Worm (Caenorhabditis elegans): Measurements from ENCODE around the gene E02C12.9.
"Not testable (repeated sequence)": the region's sequence is repeated elsewhere in the genome, so short reads cannot be mapped to it uniquely, and the experiment has no call there.

E02C12.9 gene

DNA sequence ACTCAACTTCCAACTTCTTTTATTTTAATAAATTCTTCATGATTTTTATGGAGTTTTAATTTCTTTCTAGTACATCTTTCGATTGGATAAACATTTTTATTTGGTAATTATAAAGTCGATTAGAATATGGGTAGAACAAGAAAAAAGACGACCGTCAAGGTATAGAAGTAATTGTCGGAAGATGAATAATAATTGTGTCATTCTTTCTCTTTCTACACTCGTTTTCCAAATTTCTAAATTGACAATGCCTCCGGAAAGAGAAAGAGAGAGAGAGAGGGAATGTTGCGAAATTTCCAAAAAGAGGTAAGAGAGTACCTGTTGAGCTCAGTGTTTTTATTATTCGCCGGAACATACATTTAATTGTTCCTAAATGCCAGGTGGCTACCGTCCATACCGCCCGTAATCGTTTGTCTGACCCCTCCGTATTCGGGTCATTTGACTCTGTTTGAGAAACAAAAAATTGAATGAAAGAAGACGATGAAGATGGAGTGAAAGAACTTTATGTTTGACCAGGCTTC is 6.6 kb upstream of the E02C12.9 start, which contains the start of gene E02C12.12:
Gene E02C12.12, minus strand, starts transcription at position 468 of the 518 bp plus-strand sequence.
- no peak for TF ChIP-seq dpl-1 (GFP tag; optimal IDR thresholded peaks at IDR 0.05)
- TF ChIP-seq blmp-1 (tag; optimal IDR thresholded peaks at IDR 0.05), result peak; percentile 20
- peak; percentile 51 for TF ChIP-seq nhr-85 (tag)

DNA sequence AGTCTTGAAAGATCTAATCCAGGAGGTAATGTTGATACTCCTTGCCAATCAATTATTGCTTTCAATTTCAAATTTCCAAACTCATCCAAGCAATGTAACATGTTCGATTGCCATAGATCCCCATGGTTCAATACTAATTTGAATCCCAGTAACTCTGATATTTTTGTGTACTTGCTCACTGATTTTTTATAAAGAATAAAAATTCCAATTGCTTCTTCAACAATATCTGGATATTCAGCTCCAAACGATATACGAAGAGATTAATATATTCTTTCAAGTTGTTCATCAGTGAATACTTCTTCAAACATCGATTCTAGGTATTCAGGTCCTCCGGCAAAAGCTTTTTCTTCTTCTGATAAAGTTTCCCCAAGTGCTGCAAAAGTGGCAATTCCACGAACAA is 4.5 kb upstream of the E02C12.9 start, which contains the start of gene E02C12.11:
Gene E02C12.11, minus strand, starts transcription at position 101 of the 400 bp plus-strand sequence.
- not testable (repeated sequence) for TF ChIP-seq nhr-71 (tag; optimal IDR thresholded peaks at IDR 0.05); efl-1 (optimal IDR thresholded peaks at IDR 0.05); efl-1 (GFP tag; optimal IDR thresholded peaks at IDR 0.05 in 1 of 2); Y116A8C.19 (tag; optimal IDR thresholded peaks at IDR 0.05; ENCODE audit: borderline replicate concordance)

DNA sequence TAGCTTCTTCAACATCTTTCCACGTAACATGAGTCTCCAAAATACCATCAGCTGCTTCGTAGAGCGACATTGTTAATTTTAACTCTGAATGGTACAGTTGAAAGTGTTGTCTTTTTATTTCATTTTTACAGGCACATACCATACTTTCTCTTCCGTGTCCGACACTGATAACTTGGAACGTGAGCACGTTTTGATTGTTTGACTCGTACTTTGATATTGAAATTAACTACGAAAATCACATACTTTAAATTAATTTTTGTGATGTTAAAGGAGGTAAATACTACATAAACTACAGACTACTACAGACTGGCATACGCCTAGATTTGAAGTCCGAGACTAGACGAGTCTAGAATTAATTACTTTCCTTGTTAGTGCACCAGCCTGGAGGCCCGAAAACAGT is 3.1 kb upstream of the E02C12.9 start, which contains the start of gene E02C12.10:
Gene E02C12.10, minus strand, starts transcription at position 75 of the 400 bp plus-strand sequence.
- TF ChIP-seq efl-1 (optimal IDR thresholded peaks at IDR 0.05), result no peak
- peak in 1 of 2 experiments; percentile 89 for TF ChIP-seq efl-1 (GFP tag; optimal IDR thresholded peaks at IDR 0.05 in 1 of 2)
- TF ChIP-seq ces-1 (GFP tag; optimal IDR thresholded peaks at IDR 0.05), result no peak
- TF ChIP-seq egl-27 (tag; optimal IDR thresholded peaks at IDR 0.05), result no peak
- no peak for TF ChIP-seq ztf-11 (tag; optimal IDR thresholded peaks at IDR 0.05)
- no peak for TF ChIP-seq unc-98 (GFP tag; IDR thresholded peaks at IDR 0.05)

- TF ChIP-seq efl-1 (optimal IDR thresholded peaks at IDR 0.05) (no peak), efl-1 (GFP tag; optimal IDR thresholded peaks at IDR 0.05 in 1 of 2) (peak in 1 of 2 experiments; percentile 2), nhr-85 (tag) (peak; percentile 41), hpl-2 (GFP tag; optimal IDR thresholded peaks at IDR 0.05) (no peak)
Measured at ce11 chrV:9376417-9376816, 1.1 kb upstream of the E02C12.9 start, which contains the start of gene E02C12.19. Gene E02C12.19 (minus strand): TSS chrV:9376517.

DNA sequence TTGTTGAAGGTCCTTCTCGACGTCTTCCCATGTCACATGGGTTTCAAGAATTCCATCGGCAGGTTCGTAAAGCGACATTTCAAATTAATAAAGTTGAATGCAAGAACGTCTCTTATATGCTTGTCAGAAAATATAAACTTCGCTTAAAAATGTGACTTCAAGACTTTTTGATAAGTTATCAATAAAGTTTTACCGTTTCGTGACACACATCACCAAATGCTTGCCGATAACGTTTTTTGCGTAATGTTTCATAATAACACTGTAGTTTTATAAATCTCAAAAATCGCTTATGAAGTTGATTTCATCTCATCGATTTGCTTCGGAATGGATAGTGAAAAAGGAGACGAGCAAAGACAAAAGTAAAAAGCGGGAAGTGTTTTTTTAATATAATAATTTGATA is 1.8 kb downstream of the E02C12.9 start, which contains the start of gene E02C12.8:
Gene E02C12.8, minus strand, starts transcription at position 141 of the 400 bp plus-strand sequence.
- TF ChIP-seq sox-4 (tag; optimal IDR thresholded peaks at IDR 0.05) (no peak), nhr-11 (tag; optimal IDR thresholded peaks at IDR 0.05) (no peak), nhr-28 (tag; optimal IDR thresholded peaks at IDR 0.05) (no peak), fkh-4 (tag; optimal IDR thresholded peaks at IDR 0.05; ENCODE audit: borderline replicate concordance) (no peak), lsy-2 (tag; optimal IDR thresholded peaks at IDR 0.05) (no peak), pqm-1 (tag; optimal IDR thresholded peaks at IDR 0.05) (peak; percentile 24), unc-98 (GFP tag; IDR thresholded peaks at IDR 0.05) (no peak), pax-3 (tag; optimal IDR thresholded peaks at IDR 0.05) (no peak), nhr-20 (tag; optimal IDR thresholded peaks at IDR 0.05) (peak; percentile 32), swsn-7 (tag; optimal IDR thresholded peaks at IDR 0.05) (no peak), xbp-1 (tag; optimal IDR thresholded peaks at IDR 0.05) (no peak), mep-1 (tag; optimal IDR thresholded peaks at IDR 0.05) (no peak), hpl-2 (GFP tag; optimal IDR thresholded peaks at IDR 0.05) (no peak), sptf-1 (tag; optimal IDR thresholded peaks at IDR 0.05) (no peak), tlp-1 (tag; optimal IDR thresholded peaks at IDR 0.05) (no peak), elt-2 (tag; optimal IDR thresholded peaks at IDR 0.05) (peak; percentile 71), C04F5.9 (tag; optimal IDR thresholded peaks at IDR 0.05) (no peak)

DNA sequence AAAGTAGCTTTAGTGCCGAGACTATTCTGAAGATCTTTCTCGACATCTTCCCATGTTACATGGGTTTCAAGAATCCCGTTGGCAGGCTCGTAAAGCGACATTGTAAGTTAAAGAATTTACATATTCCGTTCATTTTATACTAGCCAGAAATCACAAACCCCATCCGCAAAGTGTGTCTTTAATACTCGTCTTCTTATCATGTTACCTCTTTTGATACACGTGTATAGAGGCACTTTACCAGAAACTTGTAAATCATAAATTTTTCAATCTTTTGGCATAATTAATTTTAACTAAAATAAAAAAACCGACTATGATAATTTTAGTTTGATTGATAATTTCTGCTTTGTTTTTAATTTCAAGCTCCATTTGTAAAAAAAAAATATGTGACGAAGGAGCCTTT is 4.3 kb downstream of the E02C12.9 start, which contains the start of gene E02C12.6:
Gene E02C12.6, minus strand, starts transcription at position 101 of the 400 bp plus-strand sequence.
- TF ChIP-seq fkh-4 (tag; optimal IDR thresholded peaks at IDR 0.05; ENCODE audit: borderline replicate concordance) (no peak), nhr-76 (tag; optimal IDR thresholded peaks at IDR 0.05) (no peak), sup-37 (GFP tag; optimal IDR thresholded peaks at IDR 0.05) (no peak)

ce11 chrV:9359674-9360073 is 15.6 kb downstream of the E02C12.9 start, which contains the start of gene gpa-3:
Gene gpa-3 (minus strand): TSS chrV:9359774.
- peak; percentile 11 for TF ChIP-seq nhr-71 (tag; optimal IDR thresholded peaks at IDR 0.05)
- TF ChIP-seq aly-2 (tag; optimal IDR thresholded peaks at IDR 0.05), result no peak

All from whole organism, L1 larva.